Worm (Caenorhabditis elegans) whole organism, mixed stage, embryonic: ENCODE results near the gene acly-1.

Experiments used
- elt-3 ChIP-seq: fragments of 150-350 bp; optimal IDR thresholded peaks from 2 replicates; lab custom pipeline; 2014; ENCODE audit warnings: missing biosample characterization, missing genetic modification characterization
- nhr-237 ChIP-seq: fragments of 150-350 bp; optimal IDR thresholded peaks from 2 replicates; lab custom pipeline; 2014; ENCODE audit warnings: missing biosample characterization, missing genetic modification characterization
- snpc-4 ChIP-seq: fragments of 150-350 bp; optimal IDR thresholded peaks from 2 replicates; lab custom pipeline; 2014; ENCODE audit warnings: missing biosample characterization, missing genetic modification characterization

ce11 chrX:1501752-1502151, 22.4 kb downstream of the acly-1 start, which contains the start of gene F09E10.7:
- no peak for TF ChIP-seq elt-3
- no peak for TF ChIP-seq snpc-4
- no peak for TF ChIP-seq nhr-237 (tag; lab: Kevin White, UChicago)
